Worm (Caenorhabditis elegans): ENCODE measurements around the gene amph-1.
A peak's percentile ranks its signal among the peaks of the same experiment; 100 is the strongest.

The amph-1 gene

ce11 chrIV:9632966-9633494, 14.6 kb downstream of the amph-1 start:
- TF ChIP-seq nhr-85 (tag) (peak; percentile 86), hlh-4 (tag; optimal IDR thresholded peaks at IDR 0.05) (no peak), rnt-1 (tag; optimal IDR thresholded peaks at IDR 0.05) (no peak), lsy-2 (tag; optimal IDR thresholded peaks at IDR 0.05) (no peak), blmp-1 (tag; optimal IDR thresholded peaks at IDR 0.05) (peak; percentile 46), C16A3.4 (tag; optimal IDR thresholded peaks at IDR 0.05) (no peak), vab-15 (tag; optimal IDR thresholded peaks at IDR 0.05) (no peak), lin-14 (GFP tag; optimal IDR thresholded peaks at IDR 0.05) (peak; percentile 43), F16B12.6 (tag; optimal IDR thresholded peaks at IDR 0.05) (no peak), elt-3 (tag; optimal IDR thresholded peaks at IDR 0.05) (peak in 4 of 6 experiments; percentile 53 to 63 (median 56)), ceh-63 (GFP tag; optimal IDR thresholded peaks at IDR 0.05) (no peak), jun-1 (tag; optimal IDR thresholded peaks at IDR 0.05) (no peak), lin-35 (GFP tag; optimal IDR thresholded peaks at IDR 0.05) (peak in 1 of 2 experiments; percentile 9), nhr-71 (tag; optimal IDR thresholded peaks at IDR 0.05) (peak; percentile 45), lin-15B (tag; optimal IDR thresholded peaks at IDR 0.05) (no peak), elt-2 (tag; optimal IDR thresholded peaks at IDR 0.05) (no peak), mab-9 (GFP tag; IDR thresholded peaks at IDR 0.05) (no peak), alr-1 (tag; optimal IDR thresholded peaks at IDR 0.05; ENCODE audit: borderline replicate concordance) (no peak), nhr-47 (tag; optimal IDR thresholded peaks at IDR 0.05) (no peak), mdl-1 (tag; optimal IDR thresholded peaks at IDR 0.05) (peak in 1 of 2 experiments; percentile 17), irx-1 (tag; optimal IDR thresholded peaks at IDR 0.05) (no peak)

- no peak for TF ChIP-seq egl-27 (tag; optimal IDR thresholded peaks at IDR 0.05)
- no peak for TF ChIP-seq ceh-82 (tag; optimal IDR thresholded peaks at IDR 0.05)
- no peak for TF ChIP-seq lin-15B (tag; optimal IDR thresholded peaks at IDR 0.05)
- TF ChIP-seq grh-1 (GFP tag; IDR thresholded peaks at IDR 0.05), result no peak
- peak in 2 of 6 experiments; percentile 39 to 65 for TF ChIP-seq elt-3 (tag; optimal IDR thresholded peaks at IDR 0.05)
- TF ChIP-seq ama-1 (optimal IDR thresholded peaks at IDR 0.05), result no peak
- TF ChIP-seq lin-39 (tag; optimal IDR thresholded peaks at IDR 0.05), result no peak
- TF ChIP-seq isw-1 (GFP tag; IDR thresholded peaks at IDR 0.05), result no peak
- TF ChIP-seq jun-1 (tag; optimal IDR thresholded peaks at IDR 0.05), result no peak
- TF ChIP-seq lin-35 (GFP tag; optimal IDR thresholded peaks at IDR 0.05), result no peak
- TF ChIP-seq nhr-90 (tag; optimal IDR thresholded peaks at IDR 0.05; ENCODE audit: poor library complexity), result no peak
- no peak for TF ChIP-seq C04F5.9 (tag; optimal IDR thresholded peaks at IDR 0.05)
- no peak for TF ChIP-seq nhr-85 (tag)
- peak; percentile 49 for TF ChIP-seq blmp-1 (tag; optimal IDR thresholded peaks at IDR 0.05)
- TF ChIP-seq hlh-17 (GFP tag; optimal IDR thresholded peaks at IDR 0.05; ENCODE audit: borderline replicate concordance), result no peak
- TF ChIP-seq nhr-71 (tag; optimal IDR thresholded peaks at IDR 0.05), result peak; percentile 16
- peak; percentile 19 for TF ChIP-seq nhr-20 (tag; optimal IDR thresholded peaks at IDR 0.05)
- TF ChIP-seq nhr-19 (GFP tag; conservative IDR thresholded peaks at IDR 0.05), result no peak; the same call in 1 of the 2 replicates
- no peak for TF ChIP-seq dsc-1 (tag; optimal IDR thresholded peaks at IDR 0.05)
- TF ChIP-seq skn-1 (tag; optimal IDR thresholded peaks at IDR 0.05), result no peak
- TF ChIP-seq pag-3 (tag; optimal IDR thresholded peaks at IDR 0.05; ENCODE audit: borderline replicate concordance, insufficient read depth), result no peak
These were observed 15.6 kb downstream of the amph-1 start for ce11 chrIV:9632094-9632493.

ce11 chrIV:9631579-9631978, 16.1 kb downstream of the amph-1 start:
- no peak for TF ChIP-seq egl-27 (tag; optimal IDR thresholded peaks at IDR 0.05)
- TF ChIP-seq ces-1 (GFP tag; optimal IDR thresholded peaks at IDR 0.05), result no peak
- TF ChIP-seq snu-23 (GFP tag; optimal IDR thresholded peaks at IDR 0.05), result no peak
- no peak for TF ChIP-seq zip-4 (GFP tag; optimal IDR thresholded peaks at IDR 0.05)
- TF ChIP-seq lin-14 (GFP tag; optimal IDR thresholded peaks at IDR 0.05), result peak; percentile 35
- TF ChIP-seq dpl-1 (GFP tag; optimal IDR thresholded peaks at IDR 0.05), result no peak
- peak in 1 of 2 experiments; percentile 28 for TF ChIP-seq lin-35 (GFP tag; optimal IDR thresholded peaks at IDR 0.05)
- TF ChIP-seq lin-15B (tag; optimal IDR thresholded peaks at IDR 0.05), result no peak
- TF ChIP-seq zag-1 (tag; optimal IDR thresholded peaks at IDR 0.05), result no peak
- TF ChIP-seq unc-98 (GFP tag; IDR thresholded peaks at IDR 0.05), result no peak
- TF ChIP-seq nhr-85 (tag), result peak; percentile 64
- TF ChIP-seq nhr-11 (tag; optimal IDR thresholded peaks at IDR 0.05), result no peak
- no peak for TF ChIP-seq elt-2 (tag; optimal IDR thresholded peaks at IDR 0.05)
- TF ChIP-seq nhr-47 (tag; optimal IDR thresholded peaks at IDR 0.05), result no peak
- TF ChIP-seq alr-1 (tag; optimal IDR thresholded peaks at IDR 0.05; ENCODE audit: borderline replicate concordance), result no peak
- peak; percentile 48 for TF ChIP-seq blmp-1 (tag; optimal IDR thresholded peaks at IDR 0.05)
- no peak for TF ChIP-seq nhr-71 (tag; optimal IDR thresholded peaks at IDR 0.05)
- no peak for TF ChIP-seq fkh-10 (GFP tag; optimal IDR thresholded peaks at IDR 0.05)
- TF ChIP-seq elt-3 (tag; optimal IDR thresholded peaks at IDR 0.05), result peak in 1 of 6 experiments; percentile 48
- TF ChIP-seq nhr-90 (tag; optimal IDR thresholded peaks at IDR 0.05; ENCODE audit: poor library complexity), result no peak
- no peak for TF ChIP-seq skn-1 (tag; optimal IDR thresholded peaks at IDR 0.05)
- TF ChIP-seq nhr-77 (tag; optimal IDR thresholded peaks at IDR 0.05), result no peak
- TF ChIP-seq mef-2 (tag; optimal IDR thresholded peaks at IDR 0.05), result no peak
- no peak for TF ChIP-seq ztf-4 (tag; optimal IDR thresholded peaks at IDR 0.05)
